Worm (Caenorhabditis elegans) whole organism, midembryonic: Measurements from ENCODE around the gene fbxa-86.

Experiments
- T22C8.4 ChIP-seq: fragments of 200-800 bp; sonication (Bioruptor generic); IDR thresholded peaks from 2 replicates; pipeline ENCODE4 v1.3.6; 2022; ENCODE audit warnings: missing genetic modification characterization, missing compliant biosample characterization
- flt-1 ChIP-seq: fragments of 200-800 bp; sonication (Bioruptor generic); IDR thresholded peaks from 2 replicates; pipeline ENCODE4 v1.3.6; 2022; ENCODE audit warnings: missing genetic modification characterization, missing compliant biosample characterization
- klf-2 ChIP-seq: fragments of 200-800 bp; sonication (Bioruptor generic); conservative IDR thresholded peaks from 2 replicates; pipeline ENCODE4 v1.3.6; 2022; ENCODE audit warnings: missing genetic modification reagents, missing genetic modification characterization, missing compliant biosample characterization
- ref-1 ChIP-seq: fragments of 200-800 bp; sonication (Bioruptor generic); conservative IDR thresholded peaks from 2 replicates; pipeline ENCODE4 v1.3.6; 2022; ENCODE audit warnings: missing genetic modification reagents, missing genetic modification characterization, missing compliant biosample characterization
- tab-1 ChIP-seq: fragments of 200-800 bp; sonication (Bioruptor generic); IDR thresholded peaks from 2 replicates; pipeline ENCODE4 v1.3.6; 2022; ENCODE audit warnings: missing genetic modification characterization, missing compliant biosample characterization
- ztf-29 ChIP-seq: fragments of 200-800 bp; sonication (Bioruptor generic); IDR thresholded peaks from 2 replicates; pipeline ENCODE4 v1.3.6; 2022; ENCODE audit warnings: missing genetic modification reagents, missing genetic modification characterization, missing compliant biosample characterization

- TF ChIP-seq tab-1 (GFP tag; lab: Robert Waterston, UW): no peak
- TF ChIP-seq ztf-29: no peak
- no peak for TF ChIP-seq flt-1 (GFP tag; lab: Robert Waterston, UW)
- TF ChIP-seq T22C8.4 (GFP tag; lab: Robert Waterston, UW): no peak
- no peak for TF ChIP-seq klf-2
- TF ChIP-seq ref-1 (GFP tag; lab: Robert Waterston, UW): no peak
Observed at ce11 chrIV:4986246-4986645, 48.4 kb upstream of the fbxa-86 start, which contains the start of gene clec-177.
